Fruit fly (Drosophila melanogaster): Measurements from ENCODE around the gene JhI-21.
A peak's percentile ranks its signal among the peaks of the same experiment; 100 is the strongest.

The JhI-21 gene

dm6 chr2L:12029594-12030197 lies 26.1 kb downstream of the JhI-21 start:
- TF ChIP-seq amos (GFP tag; IDR thresholded peaks at IDR 0.05; ENCODE audit: partially characterized antibody) = no peak
- no peak for TF ChIP-seq lola (GFP tag; optimal IDR thresholded peaks at IDR 0.05)
- TF ChIP-seq CG12942 (GFP tag; optimal IDR thresholded peaks at IDR 0.05) = no peak
- no peak for TF ChIP-seq CG18011 (GFP tag; optimal IDR thresholded peaks at IDR 0.05)
- TF ChIP-seq Doc2 (GFP tag; IDR thresholded peaks at IDR 0.05) = no peak
- peak; percentile 7 for TF ChIP-seq Hey (tag; optimal IDR thresholded peaks at IDR 0.05)
- TF ChIP-seq Sry-β (GFP tag; optimal IDR thresholded peaks at IDR 0.05) = no peak
- no peak for TF ChIP-seq MESR4 (GFP tag; optimal IDR thresholded peaks at IDR 0.05)
- TF ChIP-seq CG14050 (GFP tag; IDR thresholded peaks at IDR 0.05) = no peak
- TF ChIP-seq CG17186 (GFP tag; optimal IDR thresholded peaks at IDR 0.05) = no peak
- no peak for TF ChIP-seq bcd (GFP tag; optimal IDR thresholded peaks at IDR 0.05)
- no peak for TF ChIP-seq CG11456 (GFP tag; IDR thresholded peaks at IDR 0.05)
- TF ChIP-seq grau (tag; optimal IDR thresholded peaks at IDR 0.05) = peak; percentile 2
- TF ChIP-seq C15 (GFP tag; IDR thresholded peaks at IDR 0.05) = no peak
- TF ChIP-seq CG13624 (GFP tag; optimal IDR thresholded peaks at IDR 0.05) = no peak
- TF ChIP-seq CG1792 (GFP tag; optimal IDR thresholded peaks at IDR 0.05) = no peak
- TF ChIP-seq sug (tag; optimal IDR thresholded peaks at IDR 0.05) = peak; percentile 82
- peak; percentile 69 for TF ChIP-seq grn (GFP tag; optimal IDR thresholded peaks at IDR 0.05)
- TF ChIP-seq CG1024 (GFP tag; IDR thresholded peaks at IDR 0.05) = no peak
- no peak for TF ChIP-seq ab (GFP tag; optimal IDR thresholded peaks at IDR 0.05)
- no peak for TF ChIP-seq CG10147 (GFP tag; optimal IDR thresholded peaks at IDR 0.05)
- TF ChIP-seq E2f1 (GFP tag; IDR thresholded peaks at IDR 0.05) = no peak
- TF ChIP-seq Neu2 (GFP tag; optimal IDR thresholded peaks at IDR 0.05; ENCODE audit: borderline replicate concordance) = no peak
- TF ChIP-seq CG17829 (tag; optimal IDR thresholded peaks at IDR 0.05) = no peak
- TF ChIP-seq CG9797 (GFP tag; optimal IDR thresholded peaks at IDR 0.05) = no peak
- no peak for TF ChIP-seq Nf-YC (tag; optimal IDR thresholded peaks at IDR 0.05)
- TF ChIP-seq Rx (GFP tag; IDR thresholded peaks at IDR 0.05) = no peak
- TF ChIP-seq CG15073 (GFP tag; optimal IDR thresholded peaks at IDR 0.05) = no peak
- TF ChIP-seq sens (GFP tag) = peak; percentile 33
- TF ChIP-seq ems (GFP tag; optimal IDR thresholded peaks at IDR 0.05) = no peak
- no peak for TF ChIP-seq stc (GFP tag; IDR thresholded peaks at IDR 0.05)
- TF ChIP-seq dimm (GFP tag; IDR thresholded peaks at IDR 0.05) = no peak
- no peak for TF ChIP-seq CG4820 (GFP tag; optimal IDR thresholded peaks at IDR 0.05)
- peak; percentile 69 for TF ChIP-seq CG34376 (GFP tag; optimal IDR thresholded peaks at IDR 0.05)
- TF ChIP-seq tna (GFP tag; IDR thresholded peaks at IDR 0.05; ENCODE audit: partially characterized antibody) = no peak
- TF ChIP-seq her (GFP tag; optimal IDR thresholded peaks at IDR 0.05) = no peak
- no peak for TF ChIP-seq twi (tag; optimal IDR thresholded peaks at IDR 0.05)
- no peak for TF ChIP-seq insv (GFP tag; optimal IDR thresholded peaks at IDR 0.05)
- no peak for TF ChIP-seq ap (GFP tag; IDR thresholded peaks at IDR 0.05)
- no peak for TF ChIP-seq ATbp (GFP tag; optimal IDR thresholded peaks at IDR 0.05)
- no peak for TF ChIP-seq Ets97D (GFP tag; optimal IDR thresholded peaks at IDR 0.05)
- TF ChIP-seq gsb (GFP tag; IDR thresholded peaks at IDR 0.05) = no peak
- TF ChIP-seq Dip3 (GFP tag; optimal IDR thresholded peaks at IDR 0.05) = no peak
- 0 out of 4 replicates have a peak, but pooled peaks have one; percentile 55 for TF ChIP-seq chinmo (GFP tag; IDR thresholded peaks at IDR 0.05; ENCODE audit: partially characterized antibody)
- TF ChIP-seq CG11085 (GFP tag; IDR thresholded peaks at IDR 0.05) = no peak
- peak; percentile 93 for TF ChIP-seq exex (tag; optimal IDR thresholded peaks at IDR 0.05)
- peak; percentile 88 for TF ChIP-seq sd (tag; optimal IDR thresholded peaks at IDR 0.05)
- TF ChIP-seq CG15269 (tag; optimal IDR thresholded peaks at IDR 0.05) = no peak
- TF ChIP-seq Med (GFP tag) = peak; percentile 45
- no peak for TF ChIP-seq btn (GFP tag; optimal IDR thresholded peaks at IDR 0.05)
- TF ChIP-seq ham (GFP tag; IDR thresholded peaks at IDR 0.05) = no peak
